Fruit fly (Drosophila melanogaster): ENCODE results near the gene CG11841.
A peak's percentile ranks its signal among the peaks of the same experiment; 100 is the strongest.

The CG11841 gene

DNA sequence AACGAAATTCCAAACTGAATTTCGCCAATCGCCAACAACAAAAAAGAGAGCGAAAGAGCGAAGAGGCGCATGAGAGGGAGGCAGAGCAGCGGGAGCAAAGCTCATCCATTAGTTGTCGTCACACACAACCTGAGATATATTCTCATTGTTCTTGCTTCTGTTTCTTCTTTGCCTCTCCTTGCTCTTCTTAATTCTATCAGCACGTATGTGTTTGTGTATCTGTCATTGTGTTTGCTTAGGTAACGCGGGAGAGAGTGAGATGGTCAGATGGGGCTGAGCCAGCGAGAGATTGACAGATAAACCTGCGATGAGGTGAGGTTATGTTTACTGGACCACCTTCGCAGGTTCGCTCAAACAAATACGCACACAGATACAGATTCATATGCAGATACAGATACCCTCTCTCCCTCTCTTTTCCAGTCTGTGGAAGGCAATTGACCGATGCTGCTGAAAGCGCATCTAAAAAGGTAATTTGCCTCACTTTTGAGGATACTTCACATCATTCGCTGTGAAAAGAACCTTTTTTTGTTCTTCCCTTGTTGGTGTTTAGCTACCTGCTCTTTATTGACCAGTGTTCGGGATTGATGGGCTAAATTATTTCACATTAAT lies 23.2 kb downstream of the CG11841 start (continued):
- TF ChIP-seq NFAT (GFP tag; IDR thresholded peaks at IDR 0.05) = no peak
- no peak for TF ChIP-seq Dp (GFP tag; optimal IDR thresholded peaks at IDR 0.05)
- TF ChIP-seq CG7745 (tag; optimal IDR thresholded peaks at IDR 0.05) = no peak
- TF ChIP-seq CG12071 (GFP tag; optimal IDR thresholded peaks at IDR 0.05) = peak; percentile 43
- peak; percentile 49 for TF ChIP-seq Ets65A (GFP tag)
- TF ChIP-seq Ssrp (tag; optimal IDR thresholded peaks at IDR 0.05) = no peak
- TF ChIP-seq Sox100B (GFP tag; optimal IDR thresholded peaks at IDR 0.05) = no peak
- TF ChIP-seq pita (GFP tag; optimal IDR thresholded peaks at IDR 0.05) = no peak
- TF ChIP-seq kni (GFP tag; optimal IDR thresholded peaks at IDR 0.05) = peak; percentile 97
- TF ChIP-seq CG2129 (GFP tag; IDR thresholded peaks at IDR 0.05; ENCODE audit: partially characterized antibody) = no peak
- peak; percentile 75 for TF ChIP-seq crol (GFP tag; IDR thresholded peaks at IDR 0.05)
- no peak for TF ChIP-seq CG8290 (GFP tag; optimal IDR thresholded peaks at IDR 0.05)
- peak in 1 of 2 experiments; percentile 38 for TF ChIP-seq CG8290 (tag; optimal IDR thresholded peaks at IDR 0.05)
- TF ChIP-seq CG13424 (tag; optimal IDR thresholded peaks at IDR 0.05) = no peak
- TF ChIP-seq gcm (GFP tag; optimal IDR thresholded peaks at IDR 0.05) = peak; percentile 2
- no peak for TF ChIP-seq Xbp1 (GFP tag; optimal IDR thresholded peaks at IDR 0.05)
- no peak for TF ChIP-seq Jarid2 (GFP tag; optimal IDR thresholded peaks at IDR 0.05)
- TF ChIP-seq CG14667 (GFP tag; IDR thresholded peaks at IDR 0.05) = no peak
- no peak for TF ChIP-seq CG43689 (GFP tag; IDR thresholded peaks at IDR 0.05)
- TF ChIP-seq CG34422 (GFP tag; IDR thresholded peaks at IDR 0.05) = no peak
- TF ChIP-seq nau (GFP tag; optimal IDR thresholded peaks at IDR 0.05) = peak; percentile 4
- TF ChIP-seq CG6813 (GFP tag; optimal IDR thresholded peaks at IDR 0.05) = peak; percentile 9
- TF ChIP-seq HLHmδ (GFP tag; optimal IDR thresholded peaks at IDR 0.05) = peak; percentile 78
- TF ChIP-seq Lhr (GFP tag; optimal IDR thresholded peaks at IDR 0.05) = no peak
- TF ChIP-seq Ada2b (GFP tag; IDR thresholded peaks at IDR 0.05) = no peak
- peak; percentile 35 for TF ChIP-seq twi (tag; optimal IDR thresholded peaks at IDR 0.05)
- TF ChIP-seq slbo (GFP tag; IDR thresholded peaks at IDR 0.05) = no peak
- TF ChIP-seq Rx (GFP tag; IDR thresholded peaks at IDR 0.05) = no peak
- no peak for TF ChIP-seq CG6175 (GFP tag; IDR thresholded peaks at IDR 0.05)
- peak; percentile 78 for TF ChIP-seq CG12769 (tag; optimal IDR thresholded peaks at IDR 0.05)
- TF ChIP-seq ato (GFP tag; IDR thresholded peaks at IDR 0.05; ENCODE audit: partially characterized antibody) = no peak
- no peak for TF ChIP-seq repo (GFP tag; optimal IDR thresholded peaks at IDR 0.05)
- TF ChIP-seq CG4424 (GFP tag; optimal IDR thresholded peaks at IDR 0.05) = no peak
- TF ChIP-seq insv (GFP tag; optimal IDR thresholded peaks at IDR 0.05) = peak in 1 of 2 experiments; percentile 20
- no peak for TF ChIP-seq crp (GFP tag; optimal IDR thresholded peaks at IDR 0.05)
- no peak for TF ChIP-seq CG12942 (GFP tag; optimal IDR thresholded peaks at IDR 0.05)
- TF ChIP-seq Ravus (GFP tag; IDR thresholded peaks at IDR 0.05) = no peak
- no peak for TF ChIP-seq eyg (GFP tag; optimal IDR thresholded peaks at IDR 0.05)
- TF ChIP-seq lmd (GFP tag; IDR thresholded peaks at IDR 0.05) = no peak
- peak; percentile 63 for TF ChIP-seq cad (GFP tag; optimal IDR thresholded peaks at IDR 0.05)
- peak; percentile 4 for TF ChIP-seq CG2875 (GFP tag; optimal IDR thresholded peaks at IDR 0.05)
- no peak for TF ChIP-seq Hr3 (GFP tag; optimal IDR thresholded peaks at IDR 0.05)
- TF ChIP-seq C15 (GFP tag; IDR thresholded peaks at IDR 0.05) = no peak
- no peak for TF ChIP-seq HLH4C (GFP tag; IDR thresholded peaks at IDR 0.05; ENCODE audit: partially characterized antibody)
- TF ChIP-seq CG3726 (GFP tag; IDR thresholded peaks at IDR 0.05) = no peak
- TF ChIP-seq CG8281 (tag; optimal IDR thresholded peaks at IDR 0.05) = no peak
- TF ChIP-seq CG12744 (GFP tag; optimal IDR thresholded peaks at IDR 0.05) = no peak
- peak; percentile 14 for TF ChIP-seq PHDP (tag; optimal IDR thresholded peaks at IDR 0.05)
- no peak for TF ChIP-seq Opbp (GFP tag; IDR thresholded peaks at IDR 0.05; ENCODE audit: partially characterized antibody)
- TF ChIP-seq CG2678 (tag; optimal IDR thresholded peaks at IDR 0.05) = peak; percentile 10
